Worm (Caenorhabditis elegans) whole organism, L4/young adult: ENCODE measurements around the gene K01D12.8.
"Not testable (repeated sequence)": the region's sequence is repeated elsewhere in the genome, so short reads cannot be mapped to it uniquely, and the experiment has no call there.

Source experiments
- W03F9.2 ChIP-seq: fragments of 150-350 bp; optimal IDR thresholded peaks from 2 replicates; lab custom pipeline; 2014; ENCODE audit warnings: missing biosample characterization, missing genetic modification characterization
- dao-5 ChIP-seq: sonication (generic microtip); optimal IDR thresholded peaks from 2 replicates; lab custom pipeline; 2016; ENCODE audit warnings: missing genotype, missing genetic modification characterization, moderate library complexity, missing compliant biosample characterization
- him-1 ChIP-seq: sonication (generic microtip); optimal IDR thresholded peaks from 2 replicates; lab custom pipeline; 2016; ENCODE audit warnings: missing genotype, missing genetic modification reagents, missing genetic modification characterization, missing compliant biosample characterization

The K01D12.8 gene

ce11 chrV:12402355-12402754 is at the start of gene K01D12.8:
Gene K01D12.8, plus strand, starts transcription at chrV:12402655.
- TF ChIP-seq him-1 (tag; lab: Kevin White, UChicago) (no peak), W03F9.2 (tag; lab: Kevin White, UChicago) (no peak), dao-5 (tag; lab: Kevin White, UChicago) (no peak)

- TF ChIP-seq him-1 (tag; lab: Kevin White, UChicago) (no peak), dao-5 (tag; lab: Kevin White, UChicago) (no peak), W03F9.2 (tag; lab: Kevin White, UChicago) (no peak)
Observed at ce11 chrV:12352881-12353280, 49.6 kb upstream of the K01D12.8 start.

ce11 chrV:12353505-12353904 is 49.0 kb upstream of the K01D12.8 start:
- no peak for TF ChIP-seq W03F9.2 (tag; lab: Kevin White, UChicago)
- no peak for TF ChIP-seq him-1 (tag; lab: Kevin White, UChicago)
- no peak for TF ChIP-seq dao-5 (tag; lab: Kevin White, UChicago)

- TF ChIP-seq W03F9.2 (tag; lab: Kevin White, UChicago) (no peak), dao-5 (tag; lab: Kevin White, UChicago) (no peak), him-1 (tag; lab: Kevin White, UChicago) (no peak)
Observed at ce11 chrV:12354193-12354830, 48.1 kb upstream of the K01D12.8 start.

ce11 chrV:12357632-12358031 is 44.8 kb upstream of the K01D12.8 start:
- TF ChIP-seq W03F9.2 (tag; lab: Kevin White, UChicago) (no peak), him-1 (tag; lab: Kevin White, UChicago) (no peak), dao-5 (tag; lab: Kevin White, UChicago) (no peak)

ce11 chrV:12358347-12358746 is 44.1 kb upstream of the K01D12.8 start, which contains the start of gene F23H12.5:
Gene F23H12.5, plus strand, starts transcription at chrV:12358647.
- TF ChIP-seq dao-5 (tag; lab: Kevin White, UChicago) (no peak), W03F9.2 (tag; lab: Kevin White, UChicago) (no peak), him-1 (tag; lab: Kevin White, UChicago) (no peak)

ce11 chrV:12361644-12362043 is 40.8 kb upstream of the K01D12.8 start, which contains the start of gene fipr-1:
Gene fipr-1, minus strand, starts transcription at chrV:12361744.
- TF ChIP-seq W03F9.2 (tag; lab: Kevin White, UChicago) (no peak), him-1 (tag; lab: Kevin White, UChicago) (no peak), dao-5 (tag; lab: Kevin White, UChicago) (no peak)

ce11 chrV:12365104-12365503 is 37.4 kb upstream of the K01D12.8 start, which contains the start of gene fipr-2:
Gene fipr-2, plus strand, starts transcription at chrV:12365348.
- no peak for TF ChIP-seq W03F9.2 (tag; lab: Kevin White, UChicago)
- no peak for TF ChIP-seq him-1 (tag; lab: Kevin White, UChicago)
- no peak for TF ChIP-seq dao-5 (tag; lab: Kevin White, UChicago)

- TF ChIP-seq dao-5 (tag; lab: Kevin White, UChicago) (no peak), him-1 (tag; lab: Kevin White, UChicago) (no peak), W03F9.2 (tag; lab: Kevin White, UChicago) (no peak)
Observed at ce11 chrV:12369437-12369836, 33.0 kb upstream of the K01D12.8 start, which contains the start of gene gcy-13. Gene gcy-13, minus strand, starts transcription at chrV:12369537.

ce11 chrV:12371386-12371785 is 31.1 kb upstream of the K01D12.8 start, which contains the start of gene F23H12.7:
Gene F23H12.7, plus strand, starts transcription at chrV:12371686.
- TF ChIP-seq W03F9.2 (tag; lab: Kevin White, UChicago) (no peak), dao-5 (tag; lab: Kevin White, UChicago) (no peak), him-1 (tag; lab: Kevin White, UChicago) (no peak)

ce11 chrV:12374252-12374651 is 28.2 kb upstream of the K01D12.8 start, which contains the start of gene F23H12.10:
Gene F23H12.10, minus strand, starts transcription at chrV:12374263.
- not testable (repeated sequence) for TF ChIP-seq him-1, dao-5, W03F9.2 (tag; lab: Kevin White, UChicago)

ce11 chrV:12377256-12377655 is 25.2 kb upstream of the K01D12.8 start, which contains the start of gene K01D12.1:
Gene K01D12.1, plus strand, starts transcription at chrV:12377556.
- no peak for TF ChIP-seq dao-5 (tag; lab: Kevin White, UChicago)
- no peak for TF ChIP-seq him-1 (tag; lab: Kevin White, UChicago)
- TF ChIP-seq W03F9.2 (tag; lab: Kevin White, UChicago), result no peak

ce11 chrV:12386154-12386553 is 16.3 kb upstream of the K01D12.8 start, which contains the start of gene K01D12.15:
Gene K01D12.15, plus strand, starts transcription at chrV:12386454.
- TF ChIP-seq him-1 (tag; lab: Kevin White, UChicago) (no peak), dao-5 (tag; lab: Kevin White, UChicago) (no peak), W03F9.2 (tag; lab: Kevin White, UChicago) (no peak)
